Worm (Caenorhabditis elegans): ENCODE results near the gene C17G1.2.

C17G1.2 gene

ce11 chrX:9932226-9932773, 10.9 kb downstream of the C17G1.2 start, which contains the start of gene tsp-21:
Gene tsp-21, plus strand, starts transcription at chrX:9932371.
- TF ChIP-seq nhr-12 (tag; optimal IDR thresholded peaks at IDR 0.05) (peak; percentile 31), elt-3 (tag; optimal IDR thresholded peaks at IDR 0.05) (no peak), unc-62 (GFP tag; optimal IDR thresholded peaks at IDR 0.05) (peak; percentile 42), sem-2 (GFP tag; optimal IDR thresholded peaks at IDR 0.05) (peak; percentile 23), drap-1 (GFP tag; optimal IDR thresholded peaks at IDR 0.05) (peak; percentile 52), mab-5 (tag; optimal IDR thresholded peaks at IDR 0.05) (no peak), ceh-83 (GFP tag; optimal IDR thresholded peaks at IDR 0.05) (no peak), M03D4.4 (tag; optimal IDR thresholded peaks at IDR 0.05) (peak; percentile 76), ceh-39 (tag; optimal IDR thresholded peaks at IDR 0.05) (peak; percentile 67), ham-2 (GFP tag; optimal IDR thresholded peaks at IDR 0.05) (peak; percentile 45), blmp-1 (tag; optimal IDR thresholded peaks at IDR 0.05) (no peak), hlh-1 (tag; optimal IDR thresholded peaks at IDR 0.05) (peak; percentile 83), ces-1 (GFP tag; optimal IDR thresholded peaks at IDR 0.05) (peak; percentile 44), unc-39 (tag; optimal IDR thresholded peaks at IDR 0.05) (peak; percentile 43), unc-120 (tag; optimal IDR thresholded peaks at IDR 0.05; ENCODE audit: poor library complexity, severe bottlenecking) (peak; percentile 47), cnd-1 (tag; optimal IDR thresholded peaks at IDR 0.05) (peak; percentile 96), nhr-237 (tag; optimal IDR thresholded peaks at IDR 0.05) (peak; percentile 52), mls-2 (tag; optimal IDR thresholded peaks at IDR 0.05) (peak; percentile 83), sptf-1 (tag; optimal IDR thresholded peaks at IDR 0.05) (peak; percentile 83), ceh-43 (GFP tag; optimal IDR thresholded peaks at IDR 0.05) (no peak), nhr-2 (tag; optimal IDR thresholded peaks at IDR 0.05) (peak; percentile 79), elt-1 (tag; optimal IDR thresholded peaks at IDR 0.05; ENCODE audit: borderline replicate concordance, insufficient read depth) (peak; percentile 48), mep-1 (tag; optimal IDR thresholded peaks at IDR 0.05) (peak; percentile 77), bed-3 (GFP tag; optimal IDR thresholded peaks at IDR 0.05) (no peak), nhr-76 (tag; optimal IDR thresholded peaks at IDR 0.05) (no peak), pha-4 (tag; optimal IDR thresholded peaks at IDR 0.05) (peak; percentile 88), snpc-4 (tag; optimal IDR thresholded peaks at IDR 0.05) (no peak), tbx-8 (GFP tag; optimal IDR thresholded peaks at IDR 0.05) (no peak), ztf-11 (tag; optimal IDR thresholded peaks at IDR 0.05) (peak; percentile 38), lin-13 (tag; optimal IDR thresholded peaks at IDR 0.05) (peak; percentile 76)

ce11 chrX:9933291-9934008, 12.1 kb downstream of the C17G1.2 start:
- TF ChIP-seq zip-8 (tag; optimal IDR thresholded peaks at IDR 0.05) (peak; percentile 94), pha-4 (tag; optimal IDR thresholded peaks at IDR 0.05) (no peak), ceh-83 (GFP tag; optimal IDR thresholded peaks at IDR 0.05) (no peak), hlh-1 (tag; optimal IDR thresholded peaks at IDR 0.05) (peak; percentile 92), cnd-1 (tag; optimal IDR thresholded peaks at IDR 0.05) (peak; percentile 47)

- TF ChIP-seq sptf-1 (tag; optimal IDR thresholded peaks at IDR 0.05) (no peak), lin-13 (tag; optimal IDR thresholded peaks at IDR 0.05) (no peak), nhr-237 (tag; optimal IDR thresholded peaks at IDR 0.05) (no peak), drap-1 (GFP tag; optimal IDR thresholded peaks at IDR 0.05) (no peak), flh-1 (GFP tag; optimal IDR thresholded peaks at IDR 0.05) (no peak), unc-62 (GFP tag; optimal IDR thresholded peaks at IDR 0.05) (no peak), nhr-28 (tag; optimal IDR thresholded peaks at IDR 0.05) (no peak), ces-1 (GFP tag; optimal IDR thresholded peaks at IDR 0.05) (no peak), ceh-43 (GFP tag; optimal IDR thresholded peaks at IDR 0.05) (no peak), nhr-12 (tag; optimal IDR thresholded peaks at IDR 0.05) (no peak), nhr-76 (tag; optimal IDR thresholded peaks at IDR 0.05) (no peak), zip-8 (tag; optimal IDR thresholded peaks at IDR 0.05) (no peak), bed-3 (GFP tag; optimal IDR thresholded peaks at IDR 0.05) (no peak), sem-2 (GFP tag; optimal IDR thresholded peaks at IDR 0.05) (no peak), blmp-1 (tag; optimal IDR thresholded peaks at IDR 0.05) (no peak), elt-3 (tag; optimal IDR thresholded peaks at IDR 0.05) (no peak), tbx-8 (GFP tag; optimal IDR thresholded peaks at IDR 0.05) (no peak), nhr-2 (tag; optimal IDR thresholded peaks at IDR 0.05) (no peak)
Measured at ce11 chrX:9934009-9934323, 12.6 kb downstream of the C17G1.2 start.

ce11 chrX:9938091-9938490, 16.7 kb downstream of the C17G1.2 start:
- TF ChIP-seq lsy-2 (tag; optimal IDR thresholded peaks at IDR 0.05) (no peak), zip-8 (tag; optimal IDR thresholded peaks at IDR 0.05) (peak; percentile 20)
